Worm (Caenorhabditis elegans) whole organism, L3 larva: ENCODE results near the gene gkow-1.
A peak's percentile ranks its signal among the peaks of the same experiment; 100 is the strongest.

Source experiments
- ZK546.5 ChIP-seq: sonication (generic microtip); optimal IDR thresholded peaks from 2 replicates; lab custom pipeline; 2017; ENCODE audit warnings: missing biosample characterization, missing genetic modification characterization
- elt-2 ChIP-seq: sonication (generic microtip); optimal IDR thresholded peaks from 2 replicates; lab custom pipeline; 2016; ENCODE audit warnings: missing genetic modification reagents, mild to moderate bottlenecking, missing genetic modification characterization, missing compliant biosample characterization
- fkh-10 ChIP-seq: sonication (generic microtip); optimal IDR thresholded peaks from 2 replicates; lab custom pipeline; 2017; ENCODE audit warnings: missing biosample characterization, missing genetic modification reagents, missing genetic modification characterization
- jun-1 ChIP-seq: fragments of 150-350 bp; optimal IDR thresholded peaks from 2 replicates; lab custom pipeline; 2014; ENCODE audit warnings: missing biosample characterization, missing genetic modification reagents, missing genetic modification characterization
- nhr-25 ChIP-seq: sonication (generic microtip); optimal IDR thresholded peaks from 2 replicates; lab custom pipeline; 2017; ENCODE audit warnings: missing biosample characterization, missing genetic modification characterization
- nhr-28 ChIP-seq: fragments of 150-350 bp; optimal IDR thresholded peaks from 2 replicates; lab custom pipeline; 2014; ENCODE audit warnings: missing biosample characterization, missing genetic modification characterization
- nhr-76 ChIP-seq: fragments of 150-350 bp; sonication (generic microtip); optimal IDR thresholded peaks from 5 replicates; lab custom pipeline; 2014; ENCODE audit warnings: missing biosample characterization, missing genetic modification characterization
- pqm-1 ChIP-seq: fragments of 150-350 bp; optimal IDR thresholded peaks from 2 replicates; lab custom pipeline; 2017; ENCODE audit warnings: missing biosample characterization, missing genetic modification characterization, inconsistent platforms
- unc-62 ChIP-seq: fragments of 150-350 bp; sonication (generic microtip); optimal IDR thresholded peaks from 4 replicates; lab custom pipeline; 2014; ENCODE audit warnings: missing biosample characterization, missing genetic modification reagents, missing genetic modification characterization
- ztf-4 ChIP-seq: fragments of 150-350 bp; optimal IDR thresholded peaks from 2 replicates; lab custom pipeline; 2014; ENCODE audit warnings: missing biosample characterization, missing genetic modification characterization

DNA sequence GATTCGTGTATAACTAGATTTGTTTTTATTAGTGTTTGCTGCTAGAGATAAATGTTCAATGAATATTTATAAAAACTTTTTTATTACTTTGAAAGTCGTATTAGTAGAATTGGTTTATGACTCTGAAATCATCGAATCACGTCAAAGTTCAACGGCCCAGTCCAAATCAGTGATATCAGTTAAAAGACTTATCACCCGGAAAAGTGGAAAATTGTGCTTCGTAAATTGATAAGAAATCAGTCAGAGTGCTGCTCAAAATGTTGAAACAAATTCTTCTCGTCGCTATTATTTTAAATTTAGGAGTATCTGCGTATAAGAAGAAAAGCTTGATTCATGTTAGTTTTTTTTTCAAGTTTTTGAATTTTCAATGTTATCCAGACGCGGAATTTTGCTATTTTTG lies 30.3 kb downstream of the gkow-1 start, which contains the start of gene R10H10.3:
- TF ChIP-seq ztf-4 (tag; lab: Kevin White, UChicago) (no peak), nhr-25 (tag; lab: Kevin White, UChicago) (no peak), jun-1 (tag; lab: Kevin White, UChicago) (no peak), ZK546.5 (tag; lab: Kevin White, UChicago) (no peak), unc-62 (no peak), fkh-10 (GFP tag; lab: Kevin White, UChicago) (no peak), nhr-76 (no peak), nhr-28 (tag; lab: Kevin White, UChicago) (no peak), pqm-1 (tag; lab: Kevin White, UChicago) (peak; percentile 78), elt-2 (tag; lab: Kevin White, UChicago) (peak; percentile 85)
